Fruit fly (Drosophila melanogaster): Measurements from ENCODE around the gene Afti.

The Afti gene

DNA sequence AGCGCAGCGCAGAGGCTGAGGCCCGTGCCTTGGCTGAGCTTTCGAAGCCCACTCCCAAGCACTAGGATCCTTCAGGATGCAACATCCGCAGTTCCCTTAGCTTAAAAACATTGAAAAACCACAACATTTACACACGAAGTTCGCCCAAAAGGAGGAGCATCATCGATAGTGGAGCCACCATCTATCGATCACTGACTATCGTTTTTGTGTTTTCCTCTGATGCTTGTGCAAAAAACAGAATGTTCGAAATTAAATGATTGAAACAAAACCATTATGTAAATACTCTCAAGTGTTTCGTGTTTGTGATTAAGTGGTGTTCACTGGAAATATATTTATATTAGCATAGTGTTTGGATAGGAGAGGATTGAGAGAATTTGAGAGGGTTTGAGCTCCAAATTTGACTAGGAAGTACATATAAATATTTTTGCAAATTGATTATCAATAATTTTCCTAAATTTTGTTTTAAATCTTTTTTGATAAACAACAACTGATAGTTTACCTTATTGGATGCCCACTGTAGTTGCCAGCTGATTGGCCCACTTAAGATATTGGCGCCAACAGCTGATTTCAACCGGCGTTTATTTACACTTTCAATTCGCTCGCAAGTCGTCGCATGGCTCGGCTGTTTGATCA is 1.1 kb upstream of the Afti start, which contains the start of gene spn-B (continued):
- TF ChIP-seq CG13775 (GFP tag; optimal IDR thresholded peaks at IDR 0.05) (peak; percentile 83), ato (GFP tag; IDR thresholded peaks at IDR 0.05; ENCODE audit: partially characterized antibody) (no peak), hkb (optimal IDR thresholded peaks at IDR 0.05) (no peak), hkb (GFP tag; IDR thresholded peaks at IDR 0.05) (peak; percentile 84), CG10274 (GFP tag; optimal IDR thresholded peaks at IDR 0.05) (peak; percentile 36), CG6854 (GFP tag; optimal IDR thresholded peaks at IDR 0.05) (peak; percentile 57), oc (tag; optimal IDR thresholded peaks at IDR 0.05) (no peak), H2.0 (GFP tag; IDR thresholded peaks at IDR 0.05) (peak; percentile 66), wek (GFP tag; optimal IDR thresholded peaks at IDR 0.05) (no peak), dati (GFP tag; IDR thresholded peaks at IDR 0.05) (no peak), Hey (tag; optimal IDR thresholded peaks at IDR 0.05) (no peak), CG1603 (tag; optimal IDR thresholded peaks at IDR 0.05) (peak; percentile 64), CG31365 (tag; optimal IDR thresholded peaks at IDR 0.05) (no peak), CG18011 (GFP tag; optimal IDR thresholded peaks at IDR 0.05) (peak; percentile 43), grn (GFP tag; optimal IDR thresholded peaks at IDR 0.05) (peak; percentile 39), zen (tag; optimal IDR thresholded peaks at IDR 0.05) (peak; percentile 66), inv (GFP tag; IDR thresholded peaks at IDR 0.05; ENCODE audit: partially characterized antibody) (peak; percentile 15; the same call in 1 of the 2 replicates), Taf1 (GFP tag; IDR thresholded peaks at IDR 0.05) (no peak), Hr78 (GFP tag; optimal IDR thresholded peaks at IDR 0.05) (peak in 1 of 2 experiments; percentile 15), Lhr (GFP tag; optimal IDR thresholded peaks at IDR 0.05) (peak; percentile 13), CG4707 (GFP tag; optimal IDR thresholded peaks at IDR 0.05) (peak; percentile 59), Optix (GFP tag; IDR thresholded peaks at IDR 0.05) (no peak), CG3407 (GFP tag; optimal IDR thresholded peaks at IDR 0.05) (peak; percentile 69), jigr1 (GFP tag; IDR thresholded peaks at IDR 0.05) (no peak), gcm2 (GFP tag; optimal IDR thresholded peaks at IDR 0.05) (peak; percentile 43), MBD-R2 (GFP tag; IDR thresholded peaks at IDR 0.05) (peak; percentile 47; the same call in 1 of the 2 replicates), az2 (GFP tag; optimal IDR thresholded peaks at IDR 0.05) (peak; percentile 79), CG8765 (GFP tag; IDR thresholded peaks at IDR 0.05) (peak; percentile 15; the same call in 1 of the 2 replicates), bowl (GFP tag; IDR thresholded peaks at IDR 0.05) (0 out of 2 replicates have a peak, but pooled peaks have one; percentile 38), Max (GFP tag; optimal IDR thresholded peaks at IDR 0.05) (peak; percentile 74), Dek (tag; optimal IDR thresholded peaks at IDR 0.05) (peak; percentile 69), nom (GFP tag; optimal IDR thresholded peaks at IDR 0.05) (peak; percentile 64), CG3726 (GFP tag; IDR thresholded peaks at IDR 0.05) (no peak), mam (GFP tag; optimal IDR thresholded peaks at IDR 0.05) (peak; percentile 58), Hr39 (optimal IDR thresholded peaks at IDR 0.05) (no peak), CG7839 (tag; optimal IDR thresholded peaks at IDR 0.05) (peak; percentile 83), vfl (GFP tag; optimal IDR thresholded peaks at IDR 0.05) (no peak), Vsx1 (GFP tag; optimal IDR thresholded peaks at IDR 0.05) (peak; percentile 92), CG8388 (GFP tag; optimal IDR thresholded peaks at IDR 0.05) (peak; percentile 81), CG2712 (tag; optimal IDR thresholded peaks at IDR 0.05) (peak; percentile 82), CG10565 (GFP tag; optimal IDR thresholded peaks at IDR 0.05) (no peak), Meics (GFP tag; optimal IDR thresholded peaks at IDR 0.05) (peak; percentile 81), Atf-2 (GFP tag; optimal IDR thresholded peaks at IDR 0.05) (peak; percentile 56), D19A (tag; optimal IDR thresholded peaks at IDR 0.05) (peak; percentile 77), CG8478 (optimal IDR thresholded peaks at IDR 0.05) (no peak), NC2α (GFP tag; optimal IDR thresholded peaks at IDR 0.05) (no peak), CG1233 (GFP tag; optimal IDR thresholded peaks at IDR 0.05) (peak; percentile 74), ftz-f1 (GFP tag; optimal IDR thresholded peaks at IDR 0.05) (no peak), HHEX (GFP tag; optimal IDR thresholded peaks at IDR 0.05) (peak; percentile 77), trh (GFP tag; optimal IDR thresholded peaks at IDR 0.05) (no peak)

All from whole organism, embryonic.